Fruit fly (Drosophila melanogaster): ENCODE data around the gene CG4957.

- TF ChIP-seq h (optimal IDR thresholded peaks at IDR 0.05) (no peak), Myc (optimal IDR thresholded peaks at IDR 0.05) (no peak), Sin3A (optimal IDR thresholded peaks at IDR 0.05) (no peak), psq (optimal IDR thresholded peaks at IDR 0.05) (no peak)
Observed at dm6 chr2L:10269854-10270253, 1.2 kb downstream of the CG4957 start, which contains the start of gene Mulk.

All from Kc167 (cell line).